Fruit fly (Drosophila melanogaster): ENCODE data around the gene Hr4.

Gene Hr4

dm6 chrX:2013365-2013764, 71.6 kb downstream of the Hr4 start:
- no peak for TF ChIP-seq psq (optimal IDR thresholded peaks at IDR 0.05)
- TF ChIP-seq pan (optimal IDR thresholded peaks at IDR 0.05), result no peak
- TF ChIP-seq usp (GFP tag; optimal IDR thresholded peaks at IDR 0.05), result no peak
- no peak for TF ChIP-seq EcR (GFP tag; optimal IDR thresholded peaks at IDR 0.05)
- no peak for TF ChIP-seq CG8478 (optimal IDR thresholded peaks at IDR 0.05)
- no peak for TF ChIP-seq Dll (optimal IDR thresholded peaks at IDR 0.05)

- TF ChIP-seq usp (GFP tag; optimal IDR thresholded peaks at IDR 0.05) (no peak), pan (optimal IDR thresholded peaks at IDR 0.05) (no peak), EcR (GFP tag; optimal IDR thresholded peaks at IDR 0.05) (no peak), psq (optimal IDR thresholded peaks at IDR 0.05) (no peak), CG8478 (optimal IDR thresholded peaks at IDR 0.05) (no peak), Dll (optimal IDR thresholded peaks at IDR 0.05) (no peak)
Measured at dm6 chrX:2024819-2025218, 83.1 kb downstream of the Hr4 start.

DNA sequence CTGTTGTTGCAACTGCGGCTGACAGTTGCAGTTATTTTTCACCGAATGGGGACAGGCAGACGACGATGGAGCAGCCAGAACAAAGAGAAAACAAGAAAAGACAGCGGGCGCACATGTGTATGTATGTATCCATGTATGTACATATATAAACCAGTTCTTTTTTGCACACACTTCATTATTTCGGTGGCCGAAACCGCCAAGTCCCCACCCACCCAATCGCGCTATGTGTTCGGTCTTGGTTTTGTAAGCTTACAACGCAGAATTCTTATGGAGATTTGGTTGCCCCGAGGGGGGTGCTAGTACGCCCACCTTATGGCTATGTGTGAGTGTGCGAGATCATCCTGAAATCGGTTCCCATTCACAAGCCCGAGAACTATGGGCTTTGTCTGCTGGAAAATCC, 89.6 kb downstream of the Hr4 start:
- TF ChIP-seq pan (optimal IDR thresholded peaks at IDR 0.05), result no peak
- TF ChIP-seq Dll (optimal IDR thresholded peaks at IDR 0.05), result no peak
- TF ChIP-seq CG8478 (optimal IDR thresholded peaks at IDR 0.05), result no peak
- TF ChIP-seq psq (optimal IDR thresholded peaks at IDR 0.05), result no peak
- TF ChIP-seq usp (GFP tag; optimal IDR thresholded peaks at IDR 0.05), result no peak
- TF ChIP-seq EcR (GFP tag; optimal IDR thresholded peaks at IDR 0.05), result no peak

DNA sequence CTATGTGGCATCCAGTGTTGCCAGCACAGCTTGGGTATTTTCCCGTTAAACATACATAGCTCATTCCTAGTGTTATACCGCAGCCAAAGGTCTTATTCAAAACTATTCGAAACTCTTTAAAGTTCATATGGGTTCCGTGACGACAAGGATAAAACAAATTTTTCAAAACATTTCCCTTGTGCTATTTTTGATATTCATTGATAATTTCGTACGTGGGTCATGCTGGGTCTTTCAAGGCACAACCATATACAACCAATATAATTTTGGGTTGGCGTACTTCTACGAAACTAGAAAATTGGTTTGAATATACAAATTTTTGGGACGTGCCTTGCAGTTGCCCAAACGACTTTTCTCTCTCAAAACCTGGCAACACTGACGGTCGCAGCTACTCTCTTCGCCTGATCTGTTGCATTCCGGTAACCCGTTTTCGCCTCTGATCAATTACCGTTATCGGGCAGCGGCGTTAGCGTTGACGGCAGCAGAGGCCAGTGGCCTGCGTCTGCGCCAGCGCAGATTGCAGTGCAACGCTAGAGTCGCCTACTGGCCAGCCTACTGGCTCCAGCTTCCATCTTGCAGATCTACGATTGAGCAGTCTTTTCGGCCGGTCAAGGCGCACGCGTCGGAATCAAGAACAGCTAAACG, 90.5 kb downstream of the Hr4 start:
- TF ChIP-seq usp (GFP tag; optimal IDR thresholded peaks at IDR 0.05) (no peak), Dll (optimal IDR thresholded peaks at IDR 0.05) (no peak), pan (optimal IDR thresholded peaks at IDR 0.05) (no peak), psq (optimal IDR thresholded peaks at IDR 0.05) (no peak), CG8478 (optimal IDR thresholded peaks at IDR 0.05) (no peak), EcR (GFP tag; optimal IDR thresholded peaks at IDR 0.05) (no peak)

- TF ChIP-seq EcR (GFP tag; optimal IDR thresholded peaks at IDR 0.05) (no peak), psq (optimal IDR thresholded peaks at IDR 0.05) (no peak), usp (GFP tag; optimal IDR thresholded peaks at IDR 0.05) (no peak), Dll (optimal IDR thresholded peaks at IDR 0.05) (no peak)
Measured at dm6 chrX:2032821-2033436, 91.2 kb downstream of the Hr4 start.

DNA sequence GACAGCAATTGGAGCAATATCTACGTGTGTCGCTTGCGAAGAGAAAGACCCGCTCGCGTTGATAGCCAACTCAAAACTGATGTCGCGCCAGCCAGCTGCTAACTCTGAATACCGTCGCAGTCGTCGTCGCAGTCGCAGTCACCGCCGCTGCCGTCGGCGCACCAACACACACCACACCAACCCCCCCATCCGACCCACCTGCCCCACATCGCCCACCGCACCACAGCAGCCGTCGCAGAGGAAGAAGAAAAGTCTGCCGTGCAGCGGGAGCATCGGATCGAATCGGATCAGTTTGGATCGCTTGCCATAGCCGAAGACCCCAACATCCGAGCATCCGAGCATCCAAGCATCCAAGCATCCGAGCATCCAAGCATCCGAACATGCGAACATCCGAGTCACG, 94.6 kb downstream of the Hr4 start:
- no peak for TF ChIP-seq usp (GFP tag; optimal IDR thresholded peaks at IDR 0.05)
- no peak for TF ChIP-seq pan (optimal IDR thresholded peaks at IDR 0.05)
- no peak for TF ChIP-seq EcR (GFP tag; optimal IDR thresholded peaks at IDR 0.05)
- TF ChIP-seq CG8478 (optimal IDR thresholded peaks at IDR 0.05), result no peak
- no peak for TF ChIP-seq psq (optimal IDR thresholded peaks at IDR 0.05)
- no peak for TF ChIP-seq Dll (optimal IDR thresholded peaks at IDR 0.05)

dm6 chrX:2036800-2037488, 95.2 kb downstream of the Hr4 start:
- TF ChIP-seq Dll (optimal IDR thresholded peaks at IDR 0.05), result no peak
- peak; percentile 92 for TF ChIP-seq pan (optimal IDR thresholded peaks at IDR 0.05)

- no peak for TF ChIP-seq EcR (GFP tag; optimal IDR thresholded peaks at IDR 0.05)
- no peak for TF ChIP-seq psq (optimal IDR thresholded peaks at IDR 0.05)
- TF ChIP-seq pan (optimal IDR thresholded peaks at IDR 0.05), result no peak
Measured at dm6 chrX:2037605-2038004, 95.9 kb downstream of the Hr4 start.

DNA sequence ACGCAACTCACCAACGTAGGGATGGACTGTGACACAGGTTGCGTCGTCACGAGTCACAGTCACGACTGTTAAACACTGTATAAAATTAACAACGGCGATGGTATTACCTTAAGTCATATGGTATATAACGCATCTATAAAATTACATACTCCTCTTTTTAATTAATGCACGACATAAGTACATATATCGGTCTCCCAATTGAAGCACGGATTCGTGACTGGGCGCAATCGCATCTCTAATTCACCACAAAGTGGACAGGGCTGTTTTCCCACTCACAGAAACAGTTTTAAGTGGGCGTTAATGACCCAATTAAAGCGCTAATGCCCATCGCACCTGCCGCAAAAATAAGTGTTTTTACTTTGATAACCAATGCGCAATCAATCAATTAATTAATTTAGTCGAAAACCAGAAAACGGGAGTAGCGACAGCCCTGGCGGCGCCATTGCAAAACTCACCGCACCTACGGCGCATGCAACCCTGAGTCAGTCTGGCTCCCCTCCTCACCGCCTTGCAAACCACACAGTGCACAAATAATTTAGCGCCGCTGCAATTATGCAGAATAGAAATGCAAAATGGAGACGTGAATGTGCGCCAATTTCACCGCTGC, 99.7 kb downstream of the Hr4 start, which contains the start of gene CG4313:
CG4313 (plus strand) TSS at position 557 of the 607 bp plus-strand sequence.
- no peak for TF ChIP-seq Dll (optimal IDR thresholded peaks at IDR 0.05)
- TF ChIP-seq EcR (GFP tag; optimal IDR thresholded peaks at IDR 0.05), result no peak
- no peak for TF ChIP-seq usp (GFP tag; optimal IDR thresholded peaks at IDR 0.05)
- no peak for TF ChIP-seq pan (optimal IDR thresholded peaks at IDR 0.05)
- TF ChIP-seq psq (optimal IDR thresholded peaks at IDR 0.05), result no peak
- no peak for TF ChIP-seq CG8478 (optimal IDR thresholded peaks at IDR 0.05)

DNA sequence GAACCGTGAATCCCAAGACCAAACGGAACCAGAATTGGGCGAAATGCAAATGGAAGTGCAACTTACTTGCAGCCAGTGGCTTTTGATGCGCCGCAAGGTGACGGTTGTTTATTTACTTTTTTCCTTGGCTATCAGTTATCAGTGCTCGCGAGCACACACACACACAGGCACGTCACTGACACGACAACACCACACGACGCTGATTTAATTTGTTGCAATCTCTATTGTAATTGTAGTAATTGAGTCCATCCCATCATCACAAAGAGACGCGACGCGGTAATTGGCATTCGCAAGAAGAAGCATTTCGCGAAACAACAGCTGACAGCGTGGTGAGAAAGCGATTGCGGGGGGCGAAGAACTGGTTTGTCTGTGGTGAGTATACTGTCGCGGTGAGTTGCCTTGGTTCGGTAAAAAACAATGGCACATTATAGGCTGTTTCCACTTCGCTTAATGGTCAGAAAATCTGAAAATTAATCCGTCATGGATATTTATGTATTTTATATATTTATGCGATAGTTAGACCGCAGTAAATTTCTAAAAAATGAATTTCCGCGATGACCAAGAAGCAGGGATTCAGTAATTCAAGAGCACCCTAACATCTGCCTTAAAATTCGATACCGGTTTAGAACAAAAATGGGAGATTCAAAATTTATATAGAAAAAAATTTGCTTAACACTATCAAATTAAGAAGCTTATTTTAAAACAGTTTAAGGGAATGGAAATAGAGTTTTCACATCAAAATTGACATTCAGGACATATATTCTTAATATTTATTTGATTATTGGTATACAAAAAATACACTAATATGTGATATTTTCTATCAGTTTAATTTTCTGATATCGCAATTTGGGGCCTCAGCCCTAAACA, 100.5 kb downstream of the Hr4 start, which contains the start of the genes Actn and usp:
Actn (minus strand) TSS at position 331 of the 867 bp plus-strand sequence.
usp (minus strand) TSS at position 331 of the 867 bp plus-strand sequence.
- TF ChIP-seq EcR (GFP tag; optimal IDR thresholded peaks at IDR 0.05) (no peak), psq (optimal IDR thresholded peaks at IDR 0.05) (no peak), pan (optimal IDR thresholded peaks at IDR 0.05) (no peak), usp (GFP tag; optimal IDR thresholded peaks at IDR 0.05) (no peak), Dll (optimal IDR thresholded peaks at IDR 0.05) (peak; percentile 39), CG8478 (optimal IDR thresholded peaks at IDR 0.05) (no peak)

DNA sequence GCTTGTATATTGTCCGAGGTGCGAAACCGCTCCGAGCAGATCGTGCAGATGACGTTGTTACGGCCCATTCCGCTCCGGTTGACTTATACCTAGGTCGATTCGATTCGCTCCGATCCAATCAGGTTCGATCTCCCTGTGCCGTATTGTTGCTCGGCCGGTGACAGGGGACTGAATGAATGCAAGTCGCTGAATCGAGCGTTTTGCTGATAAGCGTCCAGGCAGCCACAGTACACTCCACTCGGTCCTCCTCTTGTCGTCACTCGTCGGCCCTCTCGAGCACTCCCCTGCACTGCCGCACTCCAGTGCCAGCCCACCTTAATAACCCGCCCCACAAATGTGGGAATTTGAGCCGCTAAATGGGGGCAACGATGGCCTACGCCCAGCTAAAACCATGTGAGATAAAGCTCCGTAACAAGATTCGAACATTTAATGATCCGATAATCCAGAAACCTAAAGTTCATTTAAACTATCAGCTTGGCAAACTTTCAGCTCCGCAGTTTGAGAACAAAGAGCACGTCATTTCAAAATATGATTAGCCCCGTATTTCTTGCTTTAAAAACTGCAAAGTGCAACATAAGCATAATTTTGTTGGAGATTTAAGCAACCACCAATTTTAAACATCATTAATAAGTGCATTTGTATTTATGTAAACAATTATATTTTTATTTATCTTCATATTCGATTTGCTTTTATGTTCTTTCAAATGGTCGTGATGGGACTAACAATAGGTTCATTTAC, 102.1 kb downstream of the Hr4 start, which contains the start of gene CG4325:
CG4325 (minus strand) TSS at position 159 of the 738 bp plus-strand sequence.
- TF ChIP-seq pan (optimal IDR thresholded peaks at IDR 0.05), result no peak
- no peak for TF ChIP-seq Dll (optimal IDR thresholded peaks at IDR 0.05)
- no peak for TF ChIP-seq psq (optimal IDR thresholded peaks at IDR 0.05)
- no peak for TF ChIP-seq CG8478 (optimal IDR thresholded peaks at IDR 0.05)
- no peak for TF ChIP-seq EcR (GFP tag; optimal IDR thresholded peaks at IDR 0.05)
- no peak for TF ChIP-seq usp (GFP tag; optimal IDR thresholded peaks at IDR 0.05)
